Fruit fly (Drosophila melanogaster) whole organism, prepupa: Measurements from ENCODE around the gene Brd.

Experiments used
- CG10631 ChIP-seq: fragments of 200-800 bp; sonication (Bioruptor generic); optimal IDR thresholded peaks from 2 replicates; lab custom pipeline; 2016; ENCODE audit warnings: missing biosample characterization, missing genetic modification characterization
- CG11294 ChIP-seq: fragments of 200-800 bp; sonication (Bioruptor generic); IDR thresholded peaks from 2 replicates; pipeline ENCODE4 v1.3.6; 2022; ENCODE audit warnings: missing biosample characterization, missing genetic modification characterization
- CG1621 ChIP-seq: fragments of 200-800 bp; sonication (Bioruptor generic); optimal IDR thresholded peaks from 3 replicates; lab custom pipeline; 2018; ENCODE audit warnings: missing biosample characterization, mild to moderate bottlenecking, missing genetic modification characterization
- CG3032 ChIP-seq: fragments of 200-800 bp; optimal IDR thresholded peaks from 2 replicates; lab custom pipeline; 2019; ENCODE audit warnings: missing biosample characterization, mild to moderate bottlenecking, missing genetic modification characterization, moderate library complexity
- CG31627 ChIP-seq: fragments of 200-800 bp; sonication (Bioruptor generic); optimal IDR thresholded peaks from 3 replicates; lab custom pipeline; 2016; ENCODE audit warnings: missing biosample characterization, missing genetic modification characterization
- CG32006 ChIP-seq: fragments of 200-800 bp; sonication (Bioruptor generic); optimal IDR thresholded peaks from 3 replicates; lab custom pipeline; 2017; ENCODE audit warnings: missing biosample characterization, mild to moderate bottlenecking, missing genetic modification characterization
- CG34406 ChIP-seq: fragments of 200-800 bp; sonication (Bioruptor generic); optimal IDR thresholded peaks from 3 replicates; lab custom pipeline; 2016; ENCODE audit warnings: missing biosample characterization, missing genetic modification characterization
- CG3919 ChIP-seq: fragments of 200-800 bp; sonication (Bioruptor generic); optimal IDR thresholded peaks from 3 replicates; lab custom pipeline; 2016; ENCODE audit warnings: missing biosample characterization, missing genetic modification characterization
- CG4318 ChIP-seq: fragments of 200-800 bp; sonication (Bioruptor generic); optimal IDR thresholded peaks from 3 replicates; lab custom pipeline; 2017; ENCODE audit warnings: missing biosample characterization, mild to moderate bottlenecking, missing genetic modification characterization
- CG6163 ChIP-seq: fragments of 200-800 bp; sonication (Bioruptor generic); IDR thresholded peaks from 3 replicates; pipeline ENCODE4 v1.3.6; 2022; ENCODE audit warnings: missing biosample characterization, missing genetic modification characterization
- CG6276 ChIP-seq: fragments of 200-800 bp; sonication (Bioruptor generic); optimal IDR thresholded peaks from 2 replicates; lab custom pipeline; 2017; ENCODE audit warnings: missing biosample characterization, mild to moderate bottlenecking, missing genetic modification characterization
- CG6854 ChIP-seq: fragments of 200-800 bp; sonication (Bioruptor generic); optimal IDR thresholded peaks from 2 replicates; lab custom pipeline; 2017; ENCODE audit warnings: missing biosample characterization, mild to moderate bottlenecking, missing genetic modification characterization
- CG7368 ChIP-seq: fragments of 200-800 bp; sonication (Bioruptor generic); optimal IDR thresholded peaks from 3 replicates; lab custom pipeline; 2016; ENCODE audit warnings: missing biosample characterization, missing genetic modification characterization
- CG8119 ChIP-seq: fragments of 200-800 bp; sonication (Bioruptor generic); IDR thresholded peaks from 3 replicates; pipeline ENCODE4 v1.3.6; 2022; ENCODE audit warnings: missing biosample characterization, missing genetic modification characterization
- CG8319 ChIP-seq: fragments of 200-800 bp; sonication (Bioruptor generic); optimal IDR thresholded peaks from 3 replicates; lab custom pipeline; 2016; ENCODE audit warnings: missing biosample characterization, missing genetic modification characterization
- CG8632 ChIP-seq: fragments of 200-800 bp; sonication (Bioruptor generic); optimal IDR thresholded peaks from 3 replicates; lab custom pipeline; 2016; ENCODE audit warnings: missing biosample characterization, missing genetic modification characterization
- Eip78C ChIP-seq: fragments of 200-800 bp; sonication (Bioruptor generic); peaks from one replicate; lab custom pipeline; 2016; ENCODE audit warnings: missing biosample characterization, missing genetic modification characterization
- Eip93F ChIP-seq: fragments of 200-800 bp; sonication (Bioruptor generic); optimal IDR thresholded peaks from 2 replicates; lab custom pipeline; 2016; ENCODE audit warnings: missing biosample characterization, mild to moderate bottlenecking, missing genetic modification characterization
- Ets21C ChIP-seq: fragments of 200-800 bp; sonication (Bioruptor generic); optimal IDR thresholded peaks from 3 replicates; lab custom pipeline; 2016; ENCODE audit warnings: missing biosample characterization, missing genetic modification characterization
- Ets96B ChIP-seq: fragments of 200-800 bp; optimal IDR thresholded peaks from 2 replicates; lab custom pipeline; 2019; ENCODE audit warnings: missing biosample characterization, mild to moderate bottlenecking, missing genetic modification characterization, moderate library complexity
- Gug ChIP-seq: fragments of 200-800 bp; sonication (Bioruptor generic); IDR thresholded peaks from 2 replicates; pipeline ENCODE4 v1.3.6; 2022; ENCODE audit warnings: missing biosample characterization, missing genetic modification characterization
- Hr38 ChIP-seq: sonication (Bioruptor generic); optimal IDR thresholded peaks from 2 replicates; lab custom pipeline; 2016; ENCODE audit warnings: missing biosample characterization, missing genetic modification characterization
- Hr39 ChIP-seq: fragments of 200-800 bp; sonication (Bioruptor generic); optimal IDR thresholded peaks from 2 replicates; lab custom pipeline; 2016; ENCODE audit warnings: missing biosample characterization, missing genetic modification characterization
- Hr4 ChIP-seq: fragments of 200-800 bp; sonication (Bioruptor generic); optimal IDR thresholded peaks from 3 replicates; lab custom pipeline; 2016; ENCODE audit warnings: missing biosample characterization, missing genetic modification characterization
- Lpt ChIP-seq: fragments of 200-800 bp; sonication (Bioruptor generic); optimal IDR thresholded peaks from 3 replicates; lab custom pipeline; 2016; ENCODE audit warnings: missing biosample characterization, missing genetic modification characterization
- OdsH ChIP-seq: fragments of 200-800 bp; sonication (Bioruptor generic); optimal IDR thresholded peaks from 3 replicates; lab custom pipeline; 2016; ENCODE audit warnings: missing biosample characterization, missing genetic modification characterization
- Sox102F ChIP-seq: fragments of 200-800 bp; sonication (Bioruptor generic); optimal IDR thresholded peaks from 2 replicates; lab custom pipeline; 2016; ENCODE audit warnings: missing biosample characterization, mild to moderate bottlenecking, missing genetic modification characterization
- Sox14 ChIP-seq: fragments of 200-800 bp; sonication (Bioruptor generic); optimal IDR thresholded peaks from 3 replicates; lab custom pipeline; 2016; ENCODE audit warnings: missing biosample characterization, missing genetic modification characterization
- achi ChIP-seq: fragments of 200-800 bp; sonication (Bioruptor generic); optimal IDR thresholded peaks from 3 replicates; lab custom pipeline; 2016; ENCODE audit warnings: missing biosample characterization, missing genetic modification characterization
- acj6 ChIP-seq: fragments of 200-800 bp; sonication (Bioruptor generic); optimal IDR thresholded peaks from 3 replicates; lab custom pipeline; 2016; ENCODE audit warnings: missing biosample characterization, missing genetic modification characterization
- cyc ChIP-seq: fragments of 200-800 bp; sonication (Bioruptor generic); optimal IDR thresholded peaks from 3 replicates; lab custom pipeline; 2016; ENCODE audit warnings: missing biosample characterization, missing genetic modification characterization
- dsx ChIP-seq: fragments of 200-800 bp; optimal IDR thresholded peaks from 3 replicates; lab custom pipeline; 2019; ENCODE audit warnings: missing biosample characterization, mild to moderate bottlenecking, missing genetic modification characterization, moderate library complexity; ENCODE audit not compliant: poor library complexity, severe bottlenecking
- eg ChIP-seq: fragments of 200-800 bp; sonication (Bioruptor generic); IDR thresholded peaks from 3 replicates; pipeline ENCODE4 v1.3.6; 2022; ENCODE audit warnings: missing biosample characterization, missing genetic modification characterization
- esn ChIP-seq: fragments of 200-800 bp; sonication (Bioruptor generic); optimal IDR thresholded peaks from 2 replicates; lab custom pipeline; 2016; ENCODE audit warnings: missing biosample characterization, mild to moderate bottlenecking, missing genetic modification characterization, moderate library complexity
- fd59A ChIP-seq: fragments of 200-800 bp; sonication (Bioruptor generic); optimal IDR thresholded peaks from 2 replicates; lab custom pipeline; 2017; ENCODE audit warnings: missing biosample characterization, mild to moderate bottlenecking, missing genetic modification characterization, missing genetic modification reagents
- fkh ChIP-seq: fragments of 200-800 bp; sonication (Bioruptor generic); optimal IDR thresholded peaks from 3 replicates; lab custom pipeline; 2017; ENCODE audit warnings: missing biosample characterization, mild to moderate bottlenecking, missing genetic modification characterization, moderate library complexity
- lz ChIP-seq: fragments of 200-800 bp; sonication (Bioruptor generic); optimal IDR thresholded peaks from 3 replicates; lab custom pipeline; 2016; ENCODE audit warnings: missing biosample characterization, missing genetic modification characterization
- pdm3 ChIP-seq: fragments of 200-800 bp; sonication (Bioruptor generic); optimal IDR thresholded peaks from 3 replicates; lab custom pipeline; 2016; ENCODE audit warnings: missing biosample characterization, missing genetic modification characterization
- spab ChIP-seq: fragments of 200-800 bp; sonication (Bioruptor generic); optimal IDR thresholded peaks from 2 replicates; lab custom pipeline; 2017; ENCODE audit warnings: missing biosample characterization, mild to moderate bottlenecking, missing genetic modification characterization, missing genetic modification reagents
- ss ChIP-seq, 2 experiments: fragments of 200-800 bp; sonication (Bioruptor generic); optimal IDR thresholded peaks; 2 replicates in 1 of 2; 3 replicates in 1 of 2; lab custom pipeline; 2017 to 2018; ENCODE audit warnings: mild to moderate bottlenecking in 2 of 2, missing biosample characterization in 2 of 2, missing genetic modification characterization in 2 of 2, moderate library complexity in 1 of 2
- svp ChIP-seq: fragments of 200-800 bp; sonication (Bioruptor generic); peaks from one replicate; lab custom pipeline; 2016; ENCODE audit warnings: missing biosample characterization, missing genetic modification characterization
- topi ChIP-seq: fragments of 200-800 bp; sonication (Bioruptor generic); optimal IDR thresholded peaks from 3 replicates; lab custom pipeline; 2016; ENCODE audit warnings: missing biosample characterization, missing genetic modification characterization

The Brd gene

DNA sequence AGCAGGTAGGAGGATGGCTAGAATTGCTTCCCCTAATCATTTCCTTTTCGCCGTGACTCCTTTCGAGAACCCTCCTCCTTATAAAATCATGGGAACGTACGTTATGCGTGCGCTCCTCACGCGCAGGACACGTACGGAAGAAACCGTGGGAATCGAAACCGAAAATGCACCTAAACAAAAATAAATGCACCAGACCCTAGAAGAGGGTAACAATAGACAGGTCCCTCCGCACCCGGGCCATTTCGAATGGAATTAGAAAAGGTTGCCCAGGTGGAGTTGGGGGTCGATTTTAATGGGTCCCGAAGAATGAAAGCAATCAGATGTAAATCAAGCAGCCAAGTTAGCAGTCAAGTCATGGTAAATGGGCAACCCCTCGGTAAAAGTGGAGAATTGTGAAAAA, 6.9 kb downstream of the Brd start, which contains the start of gene CG3349:
CG3349 (plus strand) TSS at position 289 of the 400 bp plus-strand sequence.
- TF ChIP-seq cyc (GFP tag; lab: Kevin White, UChicago) (no peak), Sox102F (no peak), CG8119 (GFP tag; lab: Robert Waterston, UW) (no peak), pdm3 (GFP tag; lab: Kevin White, UChicago) (no peak)

DNA sequence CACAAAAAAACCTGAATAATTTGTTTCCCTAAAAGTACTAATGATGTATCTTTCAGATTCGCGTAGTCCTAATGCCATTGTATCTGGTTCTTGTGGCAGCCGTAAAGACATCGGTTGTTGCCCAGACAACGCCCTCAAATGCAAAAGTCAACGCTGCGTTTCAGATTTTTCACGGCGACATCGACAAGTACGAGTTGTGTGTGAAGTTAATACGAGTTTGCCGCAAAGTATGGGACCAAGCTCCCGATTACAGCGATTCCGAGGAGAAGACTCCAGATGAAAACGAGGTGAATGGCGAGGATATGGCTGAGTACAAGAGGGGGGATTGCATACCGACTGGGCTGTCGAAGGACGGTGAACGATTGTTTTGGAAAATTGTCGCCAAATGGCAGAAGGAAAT, 7.6 kb downstream of the Brd start:
- TF ChIP-seq topi (GFP tag; lab: Kevin White, UChicago) (no peak), svp (GFP tag; lab: Kevin White, UChicago) (peak; percentile 36), fkh (no peak), Hr38 (GFP tag; lab: Kevin White, UChicago) (no peak), Hr4 (GFP tag; lab: Kevin White, UChicago) (no peak), ss (GFP tag; optimal IDR thresholded peaks at IDR 0.05; lab: Kevin White, UChicago) (no peak), lz (GFP tag; lab: Kevin White, UChicago) (no peak)

DNA sequence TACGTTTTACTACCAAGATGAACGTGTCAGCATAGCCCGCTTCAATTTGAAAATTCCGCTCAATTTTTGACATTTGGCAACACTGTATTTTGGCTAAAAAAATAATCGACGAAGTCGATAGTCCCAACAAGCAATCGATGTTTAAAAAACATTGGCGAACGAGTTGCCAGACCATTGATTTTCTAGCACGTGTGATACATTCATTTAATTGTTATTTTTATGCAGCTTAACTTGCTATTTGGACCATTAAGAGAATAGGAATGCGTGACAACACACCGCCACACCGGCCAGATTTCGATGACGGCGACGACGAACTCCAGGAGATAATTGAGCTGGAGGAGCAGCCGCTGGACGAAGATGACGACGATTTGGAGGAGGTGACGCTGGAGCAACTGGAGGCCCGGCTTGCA, 10.2 kb downstream of the Brd start, which contains the start of gene CG5114:
CG5114 (plus strand) TSS at position 161 of the 410 bp plus-strand sequence.
- peak; percentile 38 for TF ChIP-seq lz (GFP tag; lab: Kevin White, UChicago)
- TF ChIP-seq Hr38 (GFP tag; lab: Kevin White, UChicago): no peak
- TF ChIP-seq Sox14 (GFP tag; lab: Kevin White, UChicago): peak; percentile 40
- peak; percentile 29 for TF ChIP-seq CG31627 (GFP tag; lab: Kevin White, UChicago)
- TF ChIP-seq CG4318 (GFP tag; lab: Kevin White, UChicago): no peak
- peak; percentile 22 for TF ChIP-seq pdm3 (GFP tag; lab: Kevin White, UChicago)
- peak; percentile 3 for TF ChIP-seq Hr39 (GFP tag; lab: Kevin White, UChicago)
- TF ChIP-seq Sox102F: no peak
- TF ChIP-seq esn (GFP tag; lab: Kevin White, UChicago): peak; percentile 21
- no peak for TF ChIP-seq CG8632
- TF ChIP-seq cyc (GFP tag; lab: Kevin White, UChicago): peak; percentile 23
- TF ChIP-seq Ets21C (GFP tag; lab: Kevin White, UChicago): no peak
- peak; percentile 18 for TF ChIP-seq CG3919
- TF ChIP-seq CG3032: peak; percentile 5
- TF ChIP-seq topi (GFP tag; lab: Kevin White, UChicago): peak; percentile 22
- no peak; the same call in 2 of the 3 replicates for TF ChIP-seq CG6163 (GFP tag; lab: Robert Waterston, UW)

DNA sequence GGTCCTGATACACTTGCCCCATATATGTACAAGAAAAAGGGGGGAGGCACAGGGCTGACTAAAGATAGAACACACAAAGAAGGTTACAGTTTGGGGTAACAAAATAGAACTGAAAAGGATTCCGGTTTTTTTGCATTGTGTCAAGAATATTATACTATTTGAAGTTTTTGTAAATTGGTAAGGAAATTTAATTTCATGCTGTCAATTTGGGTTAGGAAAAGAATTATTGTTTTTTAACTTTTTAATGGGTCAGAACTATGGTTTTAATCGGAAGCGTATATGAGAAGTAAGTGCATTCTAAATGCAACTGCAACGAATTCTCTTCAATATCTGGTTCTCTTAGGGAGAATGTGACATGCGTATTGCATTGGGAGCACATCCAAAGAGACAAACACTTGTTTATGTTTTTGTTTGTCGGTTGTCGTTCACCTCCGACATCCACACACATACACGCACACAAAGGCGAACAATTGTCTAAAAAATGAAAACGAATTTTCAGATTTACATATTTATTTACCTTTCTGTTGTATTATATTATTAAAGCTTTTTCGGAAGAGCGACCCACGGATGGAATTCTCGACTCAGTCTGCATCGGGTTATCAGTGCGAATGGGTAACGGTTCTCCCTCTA, 12.2 kb downstream of the Brd start, which contains the start of gene mnd:
mnd (plus strand) TSS at position 580 of the 630 bp plus-strand sequence.
- no peak for TF ChIP-seq CG6854 (GFP tag; lab: Kevin White, UChicago)
- TF ChIP-seq lz (GFP tag; lab: Kevin White, UChicago): peak; percentile 10
- peak; percentile 50 for TF ChIP-seq CG1621
- TF ChIP-seq OdsH: peak; percentile 77
- peak; percentile 93 for TF ChIP-seq CG8119 (GFP tag; lab: Robert Waterston, UW)
- peak; percentile 79 for TF ChIP-seq achi (GFP tag; lab: Kevin White, UChicago)
- peak; percentile 26 to 56 for TF ChIP-seq ss (GFP tag; optimal IDR thresholded peaks at IDR 0.05; lab: Kevin White, UChicago)
- TF ChIP-seq acj6 (GFP tag; lab: Kevin White, UChicago): peak; percentile 76
- peak; percentile 91 for TF ChIP-seq Hr4 (GFP tag; lab: Kevin White, UChicago)
- TF ChIP-seq spab (GFP tag; lab: Kevin White, UChicago): peak; percentile 57
- peak; percentile 88 for TF ChIP-seq CG6163 (GFP tag; lab: Robert Waterston, UW)
- peak; percentile 89 for TF ChIP-seq Ets96B (tag; lab: Kevin White, UChicago)
- TF ChIP-seq CG10631 (GFP tag; lab: Kevin White, UChicago): peak; percentile 68
- TF ChIP-seq CG3919: peak; percentile 84
- TF ChIP-seq Lpt (GFP tag; lab: Kevin White, UChicago): peak; percentile 87
- TF ChIP-seq Gug: peak; percentile 85
- TF ChIP-seq fkh: no peak
- peak; percentile 88 for TF ChIP-seq CG6276 (GFP tag; lab: Kevin White, UChicago)
- peak; percentile 80 for TF ChIP-seq dsx (GFP tag; lab: Kevin White, UChicago)
- peak; percentile 94 for TF ChIP-seq Eip78C
- no peak for TF ChIP-seq Hr38 (GFP tag; lab: Kevin White, UChicago)
- TF ChIP-seq CG4318 (GFP tag; lab: Kevin White, UChicago): peak; percentile 60
- peak; percentile 47 for TF ChIP-seq fd59A (GFP tag; lab: Kevin White, UChicago)
- TF ChIP-seq eg (GFP tag; lab: Robert Waterston, UW): peak; percentile 96
- TF ChIP-seq CG7368 (GFP tag; lab: Kevin White, UChicago): peak; percentile 67
- peak; percentile 84 for TF ChIP-seq CG11294
- TF ChIP-seq cyc (GFP tag; lab: Kevin White, UChicago): peak; percentile 39
- peak; percentile 12 for TF ChIP-seq CG8319 (GFP tag; lab: Kevin White, UChicago)
- peak; percentile 50 for TF ChIP-seq CG34406 (GFP tag; lab: Kevin White, UChicago)
- TF ChIP-seq Eip93F (GFP tag; lab: Kevin White, UChicago): no peak
- peak; percentile 72 for TF ChIP-seq svp (GFP tag; lab: Kevin White, UChicago)
- TF ChIP-seq Sox14 (GFP tag; lab: Kevin White, UChicago): peak; percentile 87
- TF ChIP-seq CG32006 (GFP tag; lab: Kevin White, UChicago): peak; percentile 84
- no peak for TF ChIP-seq Hr39 (GFP tag; lab: Kevin White, UChicago)
